Fruit fly (Drosophila melanogaster): ENCODE data around the gene Cpr72Ea.

Gene Cpr72Ea

DNA sequence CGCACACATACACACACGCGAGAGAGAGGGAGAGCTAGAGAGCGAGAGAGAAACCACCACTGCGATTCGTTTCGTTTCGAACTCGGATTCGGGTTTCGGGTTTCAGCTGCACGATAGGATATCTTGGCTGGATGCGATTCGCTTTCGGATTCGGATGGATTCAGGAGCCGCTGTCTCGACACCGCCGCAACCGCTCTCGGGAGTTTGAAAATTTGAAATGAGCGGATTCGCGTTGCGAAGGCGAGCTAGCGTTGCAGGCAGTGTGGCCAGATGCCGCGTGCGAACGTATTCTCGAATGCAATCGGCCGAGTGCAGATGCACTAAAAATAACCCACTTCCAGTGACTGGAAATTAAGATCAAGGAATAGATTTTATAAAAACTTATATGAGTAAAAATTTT is 49.2 kb downstream of the Cpr72Ea start, which contains the start of gene fax (continued):
- peak; percentile 59 for TF ChIP-seq CG31365 (tag; optimal IDR thresholded peaks at IDR 0.05)
- TF ChIP-seq Fer2 (tag; optimal IDR thresholded peaks at IDR 0.05): no peak
- peak; percentile 81 for TF ChIP-seq CG17829 (tag; optimal IDR thresholded peaks at IDR 0.05)
- TF ChIP-seq inv (GFP tag; IDR thresholded peaks at IDR 0.05; ENCODE audit: partially characterized antibody): no peak
- TF ChIP-seq Rfx (GFP tag; IDR thresholded peaks at IDR 0.05): peak; percentile 22; the same call in 1 of the 2 replicates
- TF ChIP-seq hkb (optimal IDR thresholded peaks at IDR 0.05): no peak
- TF ChIP-seq hkb (GFP tag; IDR thresholded peaks at IDR 0.05): peak; percentile 44; the same call in 1 of the 2 replicates
- TF ChIP-seq BtbVII (GFP tag; optimal IDR thresholded peaks at IDR 0.05): no peak
- peak; percentile 55 for TF ChIP-seq scrt (GFP tag; optimal IDR thresholded peaks at IDR 0.05)
- TF ChIP-seq mirr (GFP tag; optimal IDR thresholded peaks at IDR 0.05): no peak
- no peak for TF ChIP-seq cad (GFP tag; optimal IDR thresholded peaks at IDR 0.05)
- peak in 1 of 3 experiments; percentile 85 for TF ChIP-seq Stat92E (GFP tag; optimal IDR thresholded peaks at IDR 0.05)
- no peak for TF ChIP-seq Hsf (GFP tag; optimal IDR thresholded peaks at IDR 0.05)
- peak; percentile 48 for TF ChIP-seq CG18599 (GFP tag; optimal IDR thresholded peaks at IDR 0.05)
- TF ChIP-seq bigmax (GFP tag; optimal IDR thresholded peaks at IDR 0.05): no peak
- TF ChIP-seq Blimp-1 (GFP tag; optimal IDR thresholded peaks at IDR 0.05): peak; percentile 33
- TF ChIP-seq CG11247 (GFP tag; IDR thresholded peaks at IDR 0.05): 0 out of 2 replicates have a peak, but pooled peaks have one; percentile 9
- peak; percentile 4 for TF ChIP-seq CG30020 (tag; optimal IDR thresholded peaks at IDR 0.05)
- no peak for TF ChIP-seq TFAM (GFP tag; optimal IDR thresholded peaks at IDR 0.05)
- TF ChIP-seq dati (GFP tag; IDR thresholded peaks at IDR 0.05): no peak
- no peak for TF ChIP-seq fd3F (GFP tag; optimal IDR thresholded peaks at IDR 0.05)
- peak; percentile 12 for TF ChIP-seq pfk (GFP tag; optimal IDR thresholded peaks at IDR 0.05)
- peak; percentile 29; the same call in 1 of the 2 replicates for TF ChIP-seq CG32532 (GFP tag; IDR thresholded peaks at IDR 0.05)
- peak; percentile 8; the same call in 1 of the 2 replicates for TF ChIP-seq CG11696 (GFP tag; IDR thresholded peaks at IDR 0.05)
- TF ChIP-seq Dref (GFP tag; IDR thresholded peaks at IDR 0.05): peak; percentile 19; the same call in 1 of the 2 replicates
- TF ChIP-seq CG2199 (GFP tag; IDR thresholded peaks at IDR 0.05): no peak; the same call in 2 of the 3 replicates
- TF ChIP-seq HLH54F (GFP tag; optimal IDR thresholded peaks at IDR 0.05): no peak
- no peak for TF ChIP-seq Oli (tag; optimal IDR thresholded peaks at IDR 0.05)
- TF ChIP-seq Sry-δ (GFP tag; optimal IDR thresholded peaks at IDR 0.05): peak; percentile 17
- no peak for TF ChIP-seq Atf3 (GFP tag; optimal IDR thresholded peaks at IDR 0.05)
- TF ChIP-seq Taf1 (GFP tag; IDR thresholded peaks at IDR 0.05): no peak
- 0 out of 2 replicates have a peak, but pooled peaks have one; percentile 30 for TF ChIP-seq sim (GFP tag; IDR thresholded peaks at IDR 0.05)
- peak; percentile 8 for TF ChIP-seq CG12219 (GFP tag; optimal IDR thresholded peaks at IDR 0.05)
- TF ChIP-seq esg (GFP tag; conservative IDR thresholded peaks at IDR 0.05): no peak
- TF ChIP-seq slou (GFP tag; optimal IDR thresholded peaks at IDR 0.05): no peak
- TF ChIP-seq CG3407 (GFP tag; optimal IDR thresholded peaks at IDR 0.05): no peak
- peak; percentile 3 for TF ChIP-seq Xbp1 (GFP tag; optimal IDR thresholded peaks at IDR 0.05)
- no peak for TF ChIP-seq vfl (GFP tag; optimal IDR thresholded peaks at IDR 0.05)
- no peak for TF ChIP-seq crol (GFP tag; IDR thresholded peaks at IDR 0.05)
- peak; percentile 32; the same call in 1 of the 2 replicates for TF ChIP-seq CG8765 (GFP tag; IDR thresholded peaks at IDR 0.05)
- TF ChIP-seq prd (optimal IDR thresholded peaks at IDR 0.05): no peak
- no peak; the same call in 2 of the 3 replicates for TF ChIP-seq prd (GFP tag; IDR thresholded peaks at IDR 0.05)
- TF ChIP-seq so (GFP tag; IDR thresholded peaks at IDR 0.05): peak; percentile 57; the same call in 1 of the 3 replicates
- no peak for TF ChIP-seq repo (GFP tag; optimal IDR thresholded peaks at IDR 0.05)
- peak; percentile 94 for TF ChIP-seq gfzf (GFP tag; optimal IDR thresholded peaks at IDR 0.05)
- no peak for TF ChIP-seq salm (tag; optimal IDR thresholded peaks at IDR 0.05)
- peak; percentile 56 for TF ChIP-seq her (GFP tag; optimal IDR thresholded peaks at IDR 0.05)
- peak; percentile 0 for TF ChIP-seq CG1233 (GFP tag; optimal IDR thresholded peaks at IDR 0.05)
- TF ChIP-seq Camta (GFP tag; optimal IDR thresholded peaks at IDR 0.05): no peak
- peak; percentile 47 for TF ChIP-seq grn (GFP tag; optimal IDR thresholded peaks at IDR 0.05)
- TF ChIP-seq CG4854 (GFP tag; optimal IDR thresholded peaks at IDR 0.05): peak; percentile 9
- no peak for TF ChIP-seq wdn (GFP tag; IDR thresholded peaks at IDR 0.05)
